Fruit fly (Drosophila melanogaster) Kc167 (cell line): ENCODE results near the gene nAChRbeta3.

ENCODE experiments used
- Myc ChIP-seq: fragments of >200 bp; optimal IDR thresholded peaks from 2 replicates; lab custom pipeline; 2017; ENCODE audit warnings: missing external identifiers
- Sin3A ChIP-seq: fragments of >200 bp; optimal IDR thresholded peaks from 2 replicates; lab custom pipeline; 2018; ENCODE audit warnings: missing external identifiers
- h ChIP-seq: fragments of >200 bp; optimal IDR thresholded peaks from 3 replicates; lab custom pipeline; 2018; ENCODE audit warnings: missing external identifiers
- psq ChIP-seq: fragments of >200 bp; optimal IDR thresholded peaks from 2 replicates; lab custom pipeline; 2017; ENCODE audit warnings: missing external identifiers
- ttk ChIP-seq: sonication (Bioruptor generic); optimal IDR thresholded peaks from 2 replicates; lab custom pipeline; 2017; ENCODE audit warnings: missing external identifiers

- TF ChIP-seq psq, result no peak
- TF ChIP-seq Myc (lab: Kevin White, UChicago), result no peak
- TF ChIP-seq ttk (lab: Kevin White, UChicago), result peak; percentile 97
- TF ChIP-seq h (lab: Kevin White, UChicago), result no peak
- TF ChIP-seq Sin3A (lab: Kevin White, UChicago), result no peak
Measured at dm6 chr2L:543799-544198, 1.1 kb upstream of the nAChRbeta3 start.
